Worm (Caenorhabditis elegans): Measurements from ENCODE around the gene Y94H6A.5.

Y94H6A.5 gene

ce11 chrIV:2654965-2655364, 48.8 kb downstream of the Y94H6A.5 start (continued):
- TF ChIP-seq D1046.2 (GFP tag; IDR thresholded peaks at IDR 0.05) = no peak
- no peak for TF ChIP-seq hlh-11 (tag; optimal IDR thresholded peaks at IDR 0.05)
- TF ChIP-seq aly-2 (tag; optimal IDR thresholded peaks at IDR 0.05) = no peak
- TF ChIP-seq dmd-8 (GFP tag; IDR thresholded peaks at IDR 0.05) = no peak
- no peak for TF ChIP-seq php-3 (GFP tag; IDR thresholded peaks at IDR 0.05)
- no peak for TF ChIP-seq nhr-25 (tag; optimal IDR thresholded peaks at IDR 0.05; ENCODE audit: borderline replicate concordance, insufficient read depth)
- no peak for TF ChIP-seq hmg-1.1 (GFP tag; IDR thresholded peaks at IDR 0.05)
- no peak for TF ChIP-seq ces-1 (GFP tag; optimal IDR thresholded peaks at IDR 0.05)
- TF ChIP-seq nhr-48 (tag; optimal IDR thresholded peaks at IDR 0.05) = no peak
- TF ChIP-seq aha-1 (tag) = no peak
- no peak for TF ChIP-seq spr-1 (tag; optimal IDR thresholded peaks at IDR 0.05)
- TF ChIP-seq nhr-111 (GFP tag; optimal IDR thresholded peaks at IDR 0.05) = no peak
- no peak for TF ChIP-seq zag-1 (tag; optimal IDR thresholded peaks at IDR 0.05)
- peak; percentile 72 for TF ChIP-seq F49E8.2 (tag; optimal IDR thresholded peaks at IDR 0.05; ENCODE audit: borderline replicate concordance)
- no peak for TF ChIP-seq pqm-1 (tag; optimal IDR thresholded peaks at IDR 0.05)
- no peak for TF ChIP-seq madf-9 (GFP tag; conservative IDR thresholded peaks at IDR 0.05)
- TF ChIP-seq nhr-76 (tag; optimal IDR thresholded peaks at IDR 0.05) = no peak
- no peak for TF ChIP-seq egl-27 (tag; optimal IDR thresholded peaks at IDR 0.05)
- TF ChIP-seq lin-1 (GFP tag; IDR thresholded peaks at IDR 0.05) = no peak
- TF ChIP-seq egl-43 (GFP tag; IDR thresholded peaks at IDR 0.05) = peak; percentile 34; the same call in 1 of the 2 replicates
- no peak for TF ChIP-seq Y105C5A.15 (GFP tag; IDR thresholded peaks at IDR 0.05)
- TF ChIP-seq jun-1 (tag; optimal IDR thresholded peaks at IDR 0.05) = no peak
- TF ChIP-seq snpc-4 (tag; optimal IDR thresholded peaks at IDR 0.05) = no peak
- no peak for TF ChIP-seq ceh-82 (tag; optimal IDR thresholded peaks at IDR 0.05)
- no peak for TF ChIP-seq fos-1 (tag; optimal IDR thresholded peaks at IDR 0.05)
- TF ChIP-seq pha-4 (GFP tag; IDR thresholded peaks at IDR 0.05) = no peak
- no peak for TF ChIP-seq pha-4 (tag; optimal IDR thresholded peaks at IDR 0.05)
- TF ChIP-seq lin-15B (tag; optimal IDR thresholded peaks at IDR 0.05) = no peak
- no peak for TF ChIP-seq daf-16 (GFP tag; optimal IDR thresholded peaks at IDR 0.05)
- TF ChIP-seq daf-16 (tag; optimal IDR thresholded peaks at IDR 0.05) = no peak
- no peak for TF ChIP-seq daf-19 (GFP tag; conservative IDR thresholded peaks at IDR 0.05)

- TF ChIP-seq unc-62 (GFP tag; optimal IDR thresholded peaks at IDR 0.05 in 1 of 2) (peak in 1 of 2 experiments; percentile 19), unc-62 (tag; optimal IDR thresholded peaks at IDR 0.05) (no peak), ceh-28 (tag; optimal IDR thresholded peaks at IDR 0.05) (peak; percentile 78), duxl-1 (tag; optimal IDR thresholded peaks at IDR 0.05; ENCODE audit: poor library complexity) (no peak), nhr-102 (tag; optimal IDR thresholded peaks at IDR 0.05) (no peak)
Observed at ce11 chrIV:2650031-2650430, 53.7 kb downstream of the Y94H6A.5 start.

- TF ChIP-seq tag-97 (GFP tag; IDR thresholded peaks at IDR 0.05) (no peak), Y48G9A.11 (GFP tag; IDR thresholded peaks at IDR 0.05) (peak; percentile 40; the same call in 1 of the 2 replicates), ceh-28 (tag; optimal IDR thresholded peaks at IDR 0.05) (no peak), F44E2.7 (GFP tag; IDR thresholded peaks at IDR 0.05) (no peak), nhr-237 (tag; optimal IDR thresholded peaks at IDR 0.05) (no peak), gei-8 (GFP tag; optimal IDR thresholded peaks at IDR 0.05) (no peak)
Observed at ce11 chrIV:2642673-2643072, 61.1 kb downstream of the Y94H6A.5 start, which contains the start of gene ric-8. Gene ric-8, plus strand, starts transcription at chrIV:2642973.

Measured in whole organism, L4 larva.